Fruit fly (Drosophila melanogaster) whole organism, adult: ENCODE measurements around the gene CG31275.

Source experiments
- CG33017 ChIP-seq: fragments of 200-800 bp; sonication (Bioruptor generic); optimal IDR thresholded peaks from 2 replicates; lab custom pipeline; 2018; ENCODE audit warnings: missing biosample characterization, mild to moderate bottlenecking, missing genetic modification characterization, moderate library complexity
- CG7045 ChIP-seq: fragments of 200-800 bp; sonication (Bioruptor generic); optimal IDR thresholded peaks from 2 replicates; lab custom pipeline; 2017; ENCODE audit warnings: missing biosample characterization, mild to moderate bottlenecking, missing genetic modification characterization
- pad ChIP-seq: fragments of 200-800 bp; sonication (Bioruptor generic); optimal IDR thresholded peaks from 3 replicates; lab custom pipeline; 2017; ENCODE audit warnings: missing biosample characterization, missing genetic modification characterization, mild to moderate bottlenecking, moderate library complexity, missing genetic modification reagents

DNA sequence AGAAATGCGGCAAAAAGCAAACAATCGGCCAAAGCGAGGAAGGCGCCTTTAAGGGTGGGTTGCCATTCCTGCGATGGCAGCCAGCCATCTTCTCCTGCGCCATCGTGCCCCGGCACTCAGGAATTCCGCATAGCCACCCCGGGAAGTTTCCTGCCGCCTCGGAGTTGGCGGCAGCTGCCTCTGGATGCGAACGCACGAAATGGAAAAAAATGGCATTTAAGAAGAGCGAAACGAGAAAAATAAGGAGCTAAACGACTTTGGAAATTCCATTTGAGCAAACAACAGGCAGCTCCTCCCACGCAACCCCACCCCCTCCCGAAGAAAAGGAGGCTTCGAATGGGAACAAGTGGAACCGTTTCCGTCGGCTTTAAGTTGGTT lies 43.4 kb upstream of the CG31275 start:
- no peak for TF ChIP-seq pad (GFP tag; lab: Kevin White, UChicago)
- no peak for TF ChIP-seq CG7045 (GFP tag; lab: Kevin White, UChicago)
- TF ChIP-seq CG33017 (tag; lab: Kevin White, UChicago) = no peak
